Fruit fly (Drosophila melanogaster) whole organism, wandering third instar larva: Measurements from ENCODE around the gene CG6462.

Source experiments
- Abd-B ChIP-seq: fragments of >200 bp; optimal IDR thresholded peaks from 2 replicates; lab custom pipeline; 2017; ENCODE audit warnings: missing biosample characterization, missing genetic modification characterization
- HLH106 ChIP-seq: fragments of 200-800 bp; optimal IDR thresholded peaks from 3 replicates; lab custom pipeline; 2019; ENCODE audit warnings: missing biosample characterization, mild to moderate bottlenecking, missing genetic modification characterization, moderate library complexity
- Jra ChIP-seq: sonication (Bioruptor generic); optimal IDR thresholded peaks from 2 replicates; lab custom pipeline; 2016; ENCODE audit warnings: missing biosample characterization, missing genetic modification characterization
- OdsH ChIP-seq: fragments of 200-800 bp; sonication (Bioruptor generic); optimal IDR thresholded peaks from 2 replicates; lab custom pipeline; 2016; ENCODE audit warnings: missing biosample characterization, mild to moderate bottlenecking, missing genetic modification characterization
- dl ChIP-seq, 2 experiments: fragments of 175-275, 200-275 bp in 1 of 2; fragments of 200-275 bp in 1 of 2; sonication (Bioruptor generic); optimal IDR thresholded peaks; lab custom pipeline; 2018; ENCODE audit warnings: mild to moderate bottlenecking in 2 of 2, missing biosample characterization in 2 of 2, missing genetic modification characterization in 2 of 2, moderate library complexity in 2 of 2; ENCODE audit not compliant: partially characterized antibody in 2 of 2, insufficient read depth in 1 of 2
- fru ChIP-seq: fragments of 200-800 bp; sonication (Bioruptor generic); optimal IDR thresholded peaks from 3 replicates; lab custom pipeline; 2016; ENCODE audit warnings: missing biosample characterization, mild to moderate bottlenecking, missing genetic modification characterization
- pan ChIP-seq: fragments of >200 bp; optimal IDR thresholded peaks from 2 replicates; lab custom pipeline; 2017
- psq ChIP-seq: fragments of 200-800 bp; sonication (Bioruptor generic); optimal IDR thresholded peaks from 3 replicates; lab custom pipeline; 2017; ENCODE audit warnings: missing biosample characterization, mild to moderate bottlenecking, missing genetic modification characterization, moderate library complexity
- tai ChIP-seq: sonication (Bioruptor generic); optimal IDR thresholded peaks from 2 replicates; lab custom pipeline; 2016; ENCODE audit warnings: missing biosample characterization, missing genetic modification characterization

dm6 chr3L:5999888-6000287 is 37.0 kb upstream of the CG6462 start:
- TF ChIP-seq HLH106 (tag; lab: Kevin White, UChicago), result no peak
- TF ChIP-seq dl (GFP tag; optimal IDR thresholded peaks at IDR 0.05; lab: Kevin White, UChicago; ENCODE audit: insufficient read depth in 1 of 2, partially characterized antibody in 2 of 2), result no peak
- no peak for TF ChIP-seq Jra (GFP tag; lab: Kevin White, UChicago)
- no peak for TF ChIP-seq fru (GFP tag; lab: Kevin White, UChicago)
- TF ChIP-seq Abd-B (GFP tag; lab: Kevin White, UChicago), result no peak
- TF ChIP-seq OdsH, result no peak
- no peak for TF ChIP-seq psq (GFP tag; lab: Kevin White, UChicago)
- no peak for TF ChIP-seq tai (GFP tag; lab: Kevin White, UChicago)
- TF ChIP-seq pan (lab: Kevin White, UChicago), result no peak
